Worm (Caenorhabditis elegans): ENCODE measurements around the gene W04D12.1.

Gene W04D12.1

DNA sequence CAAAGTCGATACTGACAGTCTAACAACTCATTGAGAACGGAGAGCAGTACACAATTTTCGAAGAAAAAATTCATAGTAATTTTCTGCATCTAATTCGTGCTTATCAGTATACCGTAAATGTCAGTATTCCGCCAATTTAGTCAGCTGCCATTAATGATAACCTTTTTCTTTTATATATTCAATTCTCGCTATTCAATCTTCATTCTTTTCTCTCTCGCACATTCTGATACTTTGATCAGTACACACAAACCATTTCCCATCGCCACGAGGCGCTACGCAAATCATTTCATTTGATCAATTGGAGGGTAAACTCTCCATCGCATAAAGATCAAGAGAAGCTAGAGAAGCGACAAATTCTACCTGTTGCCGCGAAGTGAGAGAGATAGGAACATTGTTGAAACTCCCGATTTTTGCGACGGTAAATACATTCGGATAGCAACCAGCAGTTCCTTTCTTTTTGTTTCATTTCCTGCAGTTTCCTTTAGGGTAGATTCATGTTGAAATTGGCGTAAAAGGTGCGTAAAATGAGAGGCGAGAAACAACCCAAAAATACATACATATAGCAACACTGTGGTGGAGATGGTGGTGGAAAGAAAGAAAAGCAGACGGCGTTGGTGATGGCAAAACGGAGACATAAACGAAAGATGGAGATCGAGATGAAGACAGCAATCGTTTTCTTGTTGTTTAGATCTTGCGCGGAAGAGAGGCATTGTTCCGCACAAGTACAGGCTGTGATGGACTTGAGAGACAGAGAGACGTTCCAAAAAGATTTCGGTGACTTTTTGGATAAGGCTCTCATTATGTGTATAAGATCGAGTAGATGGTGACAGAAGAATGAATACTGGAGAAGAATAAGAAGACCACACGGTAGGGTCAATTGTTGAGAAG lies 1.7 kb downstream of the W04D12.1 start (continued):
- TF ChIP-seq hmg-1.2 (GFP tag; IDR thresholded peaks at IDR 0.05) (no peak), lsy-27 (tag; optimal IDR thresholded peaks at IDR 0.05; ENCODE audit: borderline replicate concordance, insufficient read depth) (no peak), lin-40 (tag; optimal IDR thresholded peaks at IDR 0.05) (peak; percentile 34), hlh-26 (GFP tag; conservative IDR thresholded peaks at IDR 0.05) (no peak), nhr-120 (GFP tag; IDR thresholded peaks at IDR 0.05) (no peak), madf-3 (GFP tag; IDR thresholded peaks at IDR 0.05) (no peak), T26A5.8 (tag; optimal IDR thresholded peaks at IDR 0.05) (no peak), dpff-1 (tag; optimal IDR thresholded peaks at IDR 0.05) (no peak), F49E8.2 (tag; optimal IDR thresholded peaks at IDR 0.05; ENCODE audit: insufficient read depth) (no peak), F39B2.1 (GFP tag; IDR thresholded peaks at IDR 0.05) (no peak), unc-130 (GFP tag; optimal IDR thresholded peaks at IDR 0.05) (no peak), pbrm-1 (GFP tag; IDR thresholded peaks at IDR 0.05) (no peak), ztf-18 (tag; optimal IDR thresholded peaks at IDR 0.05) (no peak), Y95B8A.8 (GFP tag; IDR thresholded peaks at IDR 0.05) (no peak), repo-1 (tag; optimal IDR thresholded peaks at IDR 0.05) (no peak), K12H6.12 (tag; optimal IDR thresholded peaks at IDR 0.05) (no peak), unc-62 (GFP tag; optimal IDR thresholded peaks at IDR 0.05) (no peak), chd-7 (tag; optimal IDR thresholded peaks at IDR 0.05) (no peak), xnd-1 (tag; optimal IDR thresholded peaks at IDR 0.05) (no peak), Y53F4B.3 (GFP tag; IDR thresholded peaks at IDR 0.05) (no peak), sptf-2 (GFP tag; optimal IDR thresholded peaks at IDR 0.05) (no peak), snpc-4 (GFP tag; optimal IDR thresholded peaks at IDR 0.05) (no peak), snpc-4 (tag; optimal IDR thresholded peaks at IDR 0.05) (peak in 1 of 4 experiments; percentile 33), mxl-1 (tag; optimal IDR thresholded peaks at IDR 0.05) (no peak), F22D6.2 (tag; optimal IDR thresholded peaks at IDR 0.05) (no peak), ekl-4 (GFP tag; IDR thresholded peaks at IDR 0.05) (no peak), madf-10 (tag; optimal IDR thresholded peaks at IDR 0.05) (peak; percentile 41), somi-1 (GFP tag; optimal IDR thresholded peaks at IDR 0.05) (no peak), lsl-1 (GFP tag; optimal IDR thresholded peaks at IDR 0.05) (no peak), attf-6 (GFP tag; IDR thresholded peaks at IDR 0.05) (no peak), gei-17 (GFP tag; optimal IDR thresholded peaks at IDR 0.05) (no peak), nhr-27 (tag; optimal IDR thresholded peaks at IDR 0.05) (no peak), snpc-1.3 (tag; optimal IDR thresholded peaks at IDR 0.05; ENCODE audit: insufficient read depth) (no peak), akir-1 (GFP tag; optimal IDR thresholded peaks at IDR 0.05) (no peak), lir-1 (GFP tag; conservative IDR thresholded peaks at IDR 0.05) (no peak), let-526 (GFP tag; IDR thresholded peaks at IDR 0.05) (no peak), attf-3 (GFP tag; conservative IDR thresholded peaks at IDR 0.05) (no peak), nfya-1 (tag; optimal IDR thresholded peaks at IDR 0.05; ENCODE audit: borderline replicate concordance, insufficient read depth) (no peak), lag-1 (GFP tag; IDR thresholded peaks at IDR 0.05) (no peak), ceh-40 (GFP tag; IDR thresholded peaks at IDR 0.05) (no peak), nfya-2 (GFP tag; IDR thresholded peaks at IDR 0.05) (no peak)
